Worm (Caenorhabditis elegans): Measurements from ENCODE around the gene C06H5.14.

The C06H5.14 gene

ce11 chrV:17931795-17932194 lies 27.9 kb downstream of the C06H5.14 start:
- TF ChIP-seq Y95B8A.8 (GFP tag; IDR thresholded peaks at IDR 0.05), result no peak
- no peak for TF ChIP-seq Y56A3A.18 (GFP tag; IDR thresholded peaks at IDR 0.05)
- no peak for TF ChIP-seq rcor-1 (GFP tag; IDR thresholded peaks at IDR 0.05)
- peak; percentile 70 for TF ChIP-seq tbp1 (GFP tag; optimal IDR thresholded peaks at IDR 0.05)
- TF ChIP-seq B0261.1 (tag; optimal IDR thresholded peaks at IDR 0.05), result peak; percentile 31
- TF ChIP-seq madf-8 (GFP tag; conservative IDR thresholded peaks at IDR 0.05), result no peak
- no peak for TF ChIP-seq ceh-40 (GFP tag; IDR thresholded peaks at IDR 0.05)
- peak; percentile 3 for TF ChIP-seq rpc-1 (optimal IDR thresholded peaks at IDR 0.05)
- peak; percentile 58 for TF ChIP-seq rpc-1 (tag; optimal IDR thresholded peaks at IDR 0.05)
- TF ChIP-seq D2030.7 (GFP tag; IDR thresholded peaks at IDR 0.05), result no peak
- no peak for TF ChIP-seq F23B12.7 (tag; optimal IDR thresholded peaks at IDR 0.05; ENCODE audit: insufficient read depth)
- TF ChIP-seq him-1 (tag; optimal IDR thresholded peaks at IDR 0.05), result peak; percentile 10

- TF ChIP-seq zfh-2 (GFP tag; conservative IDR thresholded peaks at IDR 0.05) (no peak), ama-1 (optimal IDR thresholded peaks at IDR 0.05) (no peak), ama-1 (GFP tag; optimal IDR thresholded peaks at IDR 0.05) (peak in 1 of 2 experiments; percentile 20), B0336.3 (GFP tag; IDR thresholded peaks at IDR 0.05) (peak; percentile 21; the same call in 1 of the 2 replicates), rpc-1 (optimal IDR thresholded peaks at IDR 0.05) (no peak), rpc-1 (tag; optimal IDR thresholded peaks at IDR 0.05) (peak; percentile 39), attf-3 (GFP tag; conservative IDR thresholded peaks at IDR 0.05) (no peak), attf-5 (GFP tag; optimal IDR thresholded peaks at IDR 0.05) (peak; percentile 3), nfya-1 (tag; optimal IDR thresholded peaks at IDR 0.05; ENCODE audit: borderline replicate concordance, insufficient read depth) (no peak), pbrm-1 (GFP tag; IDR thresholded peaks at IDR 0.05) (peak; percentile 17; the same call in 1 of the 2 replicates), nhr-27 (tag; optimal IDR thresholded peaks at IDR 0.05) (no peak), mcd-1 (GFP tag; IDR thresholded peaks at IDR 0.05) (peak; percentile 23; the same call in 1 of the 2 replicates), ekl-4 (GFP tag; IDR thresholded peaks at IDR 0.05) (0 out of 2 replicates have a peak, but pooled peaks have one; percentile 14), gei-17 (GFP tag; optimal IDR thresholded peaks at IDR 0.05) (no peak), rec-8 (tag; optimal IDR thresholded peaks at IDR 0.05) (no peak), madf-3 (GFP tag; IDR thresholded peaks at IDR 0.05) (0 out of 2 replicates have a peak, but pooled peaks have one; percentile 37), lin-26 (GFP tag; IDR thresholded peaks at IDR 0.05) (no peak), him-1 (tag; optimal IDR thresholded peaks at IDR 0.05) (peak; percentile 95), F49E8.2 (tag; optimal IDR thresholded peaks at IDR 0.05; ENCODE audit: insufficient read depth) (peak; percentile 2), Y53G8AR.9 (GFP tag; conservative IDR thresholded peaks at IDR 0.05) (0 out of 2 replicates have a peak, but pooled peaks have one; percentile 24), madf-6 (GFP tag; IDR thresholded peaks at IDR 0.05) (no peak), lin-40 (tag; optimal IDR thresholded peaks at IDR 0.05) (no peak), cebp-2 (GFP tag; IDR thresholded peaks at IDR 0.05) (no peak), hmg-1.2 (GFP tag; IDR thresholded peaks at IDR 0.05) (0 out of 2 replicates have a peak, but pooled peaks have one; percentile 16), madf-8 (GFP tag; conservative IDR thresholded peaks at IDR 0.05) (no peak), mes-4 (tag; optimal IDR thresholded peaks at IDR 0.05) (no peak), C17E4.6 (GFP tag; IDR thresholded peaks at IDR 0.05) (no peak), ceh-27 (GFP tag; optimal IDR thresholded peaks at IDR 0.05) (no peak), hmg-20 (GFP tag; IDR thresholded peaks at IDR 0.05) (no peak), F37B4.10 (GFP tag; IDR thresholded peaks at IDR 0.05) (no peak)
Measured at ce11 chrV:17935857-17936256, 31.9 kb downstream of the C06H5.14 start.
